Worm (Caenorhabditis elegans): ENCODE results near the gene fbxa-108.
"Not testable (repeated sequence)": the region's sequence is repeated elsewhere in the genome, so short reads cannot be mapped to it uniquely, and the experiment has no call there.

Gene fbxa-108

ce11 chrV:17615609-17616008, 43.6 kb downstream of the fbxa-108 start, which contains the start of gene Y6G8.5:
Gene Y6G8.5 (minus strand): TSS chrV:17615709.
- TF ChIP-seq K02D7.2 (tag; optimal IDR thresholded peaks at IDR 0.05) (no peak), pha-2 (tag; optimal IDR thresholded peaks at IDR 0.05) (no peak), sox-2 (GFP tag; IDR thresholded peaks at IDR 0.05) (no peak), unc-86 (tag; optimal IDR thresholded peaks at IDR 0.05) (no peak), ceh-14 (tag; optimal IDR thresholded peaks at IDR 0.05) (no peak), ceh-34 (tag; optimal IDR thresholded peaks at IDR 0.05) (no peak), ceh-18 (tag; optimal IDR thresholded peaks at IDR 0.05) (no peak), nhr-11 (tag; optimal IDR thresholded peaks at IDR 0.05) (no peak), elt-4 (tag; optimal IDR thresholded peaks at IDR 0.05) (no peak)

ce11 chrV:17614251-17614650, 44.9 kb downstream of the fbxa-108 start, which contains the start of gene Y6G8.14:
Gene Y6G8.14 (minus strand): TSS chrV:17614351.
- no peak for TF ChIP-seq unc-42 (tag; optimal IDR thresholded peaks at IDR 0.05)
- no peak for TF ChIP-seq ceh-30 (tag; optimal IDR thresholded peaks at IDR 0.05)
- TF ChIP-seq ref-2 (tag; optimal IDR thresholded peaks at IDR 0.05) = no peak
- TF ChIP-seq ceh-22 (tag; optimal IDR thresholded peaks at IDR 0.05) = no peak
- no peak for TF ChIP-seq pax-1 (tag; optimal IDR thresholded peaks at IDR 0.05)
- no peak for TF ChIP-seq odd-2 (tag; optimal IDR thresholded peaks at IDR 0.05)
- TF ChIP-seq tbx-2 (tag; optimal IDR thresholded peaks at IDR 0.05) = no peak
- TF ChIP-seq hlh-8 (tag; optimal IDR thresholded peaks at IDR 0.05) = no peak
- no peak for TF ChIP-seq pros-1 (tag; optimal IDR thresholded peaks at IDR 0.05)
- no peak for TF ChIP-seq syd-9 (tag; optimal IDR thresholded peaks at IDR 0.05)
- no peak for TF ChIP-seq sox-4 (tag; optimal IDR thresholded peaks at IDR 0.05)
- no peak for TF ChIP-seq che-1 (tag; optimal IDR thresholded peaks at IDR 0.05)

- TF ChIP-seq pros-1, ahr-1, sox-4 (tag; optimal IDR thresholded peaks at IDR 0.05): not testable (repeated sequence)
These were observed 48.7 kb downstream of the fbxa-108 start, which contains the start of gene Y6G8.15 for ce11 chrV:17610503-17610902. Gene Y6G8.15 (minus strand): TSS chrV:17610603.

ce11 chrV:17607797-17608196, 51.4 kb downstream of the fbxa-108 start, which contains the start of gene srz-91:
Gene srz-91 (plus strand): TSS chrV:17608097.
- TF ChIP-seq nfya-1 (tag; optimal IDR thresholded peaks at IDR 0.05) = no peak
- no peak for TF ChIP-seq nhr-232 (tag; optimal IDR thresholded peaks at IDR 0.05)
- no peak for TF ChIP-seq syd-9 (tag; optimal IDR thresholded peaks at IDR 0.05)
- no peak for TF ChIP-seq nhr-11 (tag; optimal IDR thresholded peaks at IDR 0.05)
- no peak for TF ChIP-seq zip-5 (tag; optimal IDR thresholded peaks at IDR 0.05)
- no peak for TF ChIP-seq dve-1 (tag; optimal IDR thresholded peaks at IDR 0.05)
- TF ChIP-seq ceh-19 (GFP tag; optimal IDR thresholded peaks at IDR 0.05) = no peak
- no peak for TF ChIP-seq hlh-13 (GFP tag; optimal IDR thresholded peaks at IDR 0.05)
- TF ChIP-seq pag-3 (tag; optimal IDR thresholded peaks at IDR 0.05; ENCODE audit: borderline replicate concordance) = no peak
- TF ChIP-seq elt-4 (tag; optimal IDR thresholded peaks at IDR 0.05) = no peak
- no peak for TF ChIP-seq pqm-1 (tag; optimal IDR thresholded peaks at IDR 0.05)
- no peak for TF ChIP-seq fax-1 (tag; optimal IDR thresholded peaks at IDR 0.05)
- no peak for TF ChIP-seq hlh-15 (tag; optimal IDR thresholded peaks at IDR 0.05)
- no peak for TF ChIP-seq pat-9 (tag; optimal IDR thresholded peaks at IDR 0.05)
- no peak for TF ChIP-seq pha-4 (tag; optimal IDR thresholded peaks at IDR 0.05)
- TF ChIP-seq hlh-6 (tag; optimal IDR thresholded peaks at IDR 0.05) = no peak
- TF ChIP-seq fkh-6 (tag; optimal IDR thresholded peaks at IDR 0.05) = no peak
- no peak for TF ChIP-seq ceh-24 (tag; optimal IDR thresholded peaks at IDR 0.05)

Data from whole organism, late embryonic.